Fruit fly (Drosophila melanogaster): ENCODE data around the gene Fad2.

The Fad2 gene

DNA sequence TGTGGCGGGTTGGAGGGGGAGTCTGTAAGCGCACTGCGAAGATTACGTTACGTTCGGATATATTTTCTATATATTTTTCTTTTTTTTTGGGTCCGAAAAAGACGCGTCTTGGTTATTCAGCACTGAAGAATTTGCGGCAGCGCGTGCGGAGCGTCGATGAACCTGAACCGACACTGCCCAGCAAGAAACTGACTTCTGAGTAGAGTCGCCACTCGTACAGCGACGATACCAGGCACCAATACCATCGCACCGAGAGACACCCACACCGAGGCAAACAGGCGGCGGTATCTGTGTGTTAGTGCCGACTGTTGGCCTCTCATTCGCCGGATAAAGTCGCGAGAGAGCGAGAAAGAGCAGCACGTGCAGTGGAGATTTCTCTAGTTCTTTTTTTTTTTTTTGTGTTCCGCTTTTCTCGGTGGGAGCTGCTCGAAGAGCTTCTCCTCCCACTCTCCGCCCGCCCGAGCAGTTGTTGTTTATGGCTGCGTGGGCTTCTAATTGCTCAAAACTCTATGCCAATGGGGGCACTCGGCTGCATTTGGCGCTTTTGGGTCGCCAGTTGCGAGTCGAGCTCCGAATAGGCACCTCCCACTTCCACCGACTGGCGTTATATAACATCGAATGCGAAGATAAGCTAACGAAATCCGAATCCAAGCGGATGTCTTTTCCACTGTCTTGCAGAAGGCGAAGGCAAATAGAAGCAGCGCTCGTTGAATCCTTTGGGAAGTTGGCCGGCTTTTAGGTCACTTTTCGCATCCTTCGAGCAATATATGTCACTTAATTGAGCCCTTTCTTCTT is 14.1 kb upstream of the Fad2 start, which contains the start of gene klu (continued):
- TF ChIP-seq Optix (GFP tag; IDR thresholded peaks at IDR 0.05): no peak
- no peak for TF ChIP-seq CG30020 (tag; optimal IDR thresholded peaks at IDR 0.05)
- no peak for TF ChIP-seq dysf (GFP tag; IDR thresholded peaks at IDR 0.05)
- TF ChIP-seq Rfx (GFP tag; IDR thresholded peaks at IDR 0.05): no peak; the same call in 1 of the 2 replicates
- TF ChIP-seq pzg (GFP tag; optimal IDR thresholded peaks at IDR 0.05): no peak
- no peak for TF ChIP-seq sim (GFP tag; IDR thresholded peaks at IDR 0.05)
- no peak for TF ChIP-seq CG13624 (GFP tag; optimal IDR thresholded peaks at IDR 0.05)
- TF ChIP-seq Antp (GFP tag; optimal IDR thresholded peaks at IDR 0.05): no peak
- TF ChIP-seq seq (GFP tag; IDR thresholded peaks at IDR 0.05): peak; percentile 29; the same call in 1 of the 2 replicates
- peak; percentile 25 for TF ChIP-seq sug (tag; optimal IDR thresholded peaks at IDR 0.05)
- TF ChIP-seq mld (GFP tag; IDR thresholded peaks at IDR 0.05; ENCODE audit: partially characterized antibody): 0 out of 3 replicates have a peak, but pooled peaks have one; percentile 33
- no peak for TF ChIP-seq NK7.1 (GFP tag; optimal IDR thresholded peaks at IDR 0.05)
- TF ChIP-seq CG2889 (GFP tag; IDR thresholded peaks at IDR 0.05): peak; percentile 37; the same call in 1 of the 3 replicates
- no peak for TF ChIP-seq psq (GFP tag; optimal IDR thresholded peaks at IDR 0.05)
- no peak for TF ChIP-seq CG10654 (GFP tag; optimal IDR thresholded peaks at IDR 0.05)
- no peak for TF ChIP-seq unc-4 (GFP tag; IDR thresholded peaks at IDR 0.05; ENCODE audit: partially characterized antibody)
- TF ChIP-seq usp (GFP tag; optimal IDR thresholded peaks at IDR 0.05): no peak
- TF ChIP-seq sr (GFP tag; IDR thresholded peaks at IDR 0.05): peak; percentile 81
- TF ChIP-seq esg (GFP tag; conservative IDR thresholded peaks at IDR 0.05): no peak
- no peak for TF ChIP-seq CG2875 (GFP tag; optimal IDR thresholded peaks at IDR 0.05)
- TF ChIP-seq pum (GFP tag; optimal IDR thresholded peaks at IDR 0.05): no peak
- TF ChIP-seq C15 (GFP tag; IDR thresholded peaks at IDR 0.05): no peak
- no peak for TF ChIP-seq CG12071 (GFP tag; optimal IDR thresholded peaks at IDR 0.05)
- peak; percentile 36; the same call in 1 of the 2 replicates for TF ChIP-seq vvl (GFP tag; IDR thresholded peaks at IDR 0.05)
- no peak for TF ChIP-seq Blimp-1 (GFP tag; optimal IDR thresholded peaks at IDR 0.05)
- no peak for TF ChIP-seq chn (GFP tag; optimal IDR thresholded peaks at IDR 0.05)
- TF ChIP-seq Lhr (GFP tag; optimal IDR thresholded peaks at IDR 0.05): no peak
- no peak for TF ChIP-seq CG15479 (GFP tag; optimal IDR thresholded peaks at IDR 0.05)
- TF ChIP-seq PHDP (tag; optimal IDR thresholded peaks at IDR 0.05): no peak
- TF ChIP-seq zf30C (GFP tag; optimal IDR thresholded peaks at IDR 0.05): no peak
- TF ChIP-seq mirr (GFP tag; optimal IDR thresholded peaks at IDR 0.05): no peak
- TF ChIP-seq CG10147 (GFP tag; optimal IDR thresholded peaks at IDR 0.05): no peak
- TF ChIP-seq CG3847 (GFP tag; IDR thresholded peaks at IDR 0.05): no peak
- peak; percentile 47 for TF ChIP-seq ftz-f1 (GFP tag; optimal IDR thresholded peaks at IDR 0.05)
- no peak for TF ChIP-seq Abd-B (GFP tag; optimal IDR thresholded peaks at IDR 0.05)
- TF ChIP-seq CG4282 (GFP tag; optimal IDR thresholded peaks at IDR 0.05): no peak
- no peak for TF ChIP-seq scrt (GFP tag; optimal IDR thresholded peaks at IDR 0.05)
- TF ChIP-seq CG5245 (GFP tag; optimal IDR thresholded peaks at IDR 0.05): no peak
- no peak for TF ChIP-seq caup (GFP tag; optimal IDR thresholded peaks at IDR 0.05; ENCODE audit: severe bottlenecking)
- no peak for TF ChIP-seq CG9932 (GFP tag; IDR thresholded peaks at IDR 0.05)
- TF ChIP-seq nmo (GFP tag; optimal IDR thresholded peaks at IDR 0.05): peak; percentile 9
- no peak for TF ChIP-seq CG18011 (GFP tag; optimal IDR thresholded peaks at IDR 0.05)
- TF ChIP-seq H2.0 (GFP tag; IDR thresholded peaks at IDR 0.05): no peak
- no peak for TF ChIP-seq Atf-2 (GFP tag; optimal IDR thresholded peaks at IDR 0.05)
- TF ChIP-seq BEAF-32 (GFP tag; optimal IDR thresholded peaks at IDR 0.05): no peak
- TF ChIP-seq bsh (GFP tag; optimal IDR thresholded peaks at IDR 0.05): peak in 1 of 2 experiments; percentile 72
- no peak for TF ChIP-seq cad (GFP tag; optimal IDR thresholded peaks at IDR 0.05)
- no peak for TF ChIP-seq h (optimal IDR thresholded peaks at IDR 0.05)
- no peak for TF ChIP-seq Dek (tag; optimal IDR thresholded peaks at IDR 0.05)
- TF ChIP-seq pb (GFP tag; optimal IDR thresholded peaks at IDR 0.05): no peak
